Worm (Caenorhabditis elegans) whole organism, L2 larva: ENCODE data around the gene twk-34.

Source experiments
- C34F6.9 ChIP-seq: fragments of 150-350 bp; optimal IDR thresholded peaks from 2 replicates; lab custom pipeline; 2014; ENCODE audit warnings: missing biosample characterization, missing genetic modification characterization
- F13H6.1 ChIP-seq: sonication (generic microtip); optimal IDR thresholded peaks from 2 replicates; lab custom pipeline; 2016; ENCODE audit warnings: missing genetic modification characterization, missing compliant biosample characterization
- R02D3.7 ChIP-seq: fragments of 150-350 bp; optimal IDR thresholded peaks from 2 replicates; lab custom pipeline; 2014; ENCODE audit warnings: missing biosample characterization, missing genetic modification characterization
- ZK546.5 ChIP-seq: sonication (generic microtip); optimal IDR thresholded peaks from 2 replicates; lab custom pipeline; 2017; ENCODE audit warnings: missing biosample characterization, missing genetic modification characterization
- alr-1 ChIP-seq: fragments of 150-350 bp; optimal IDR thresholded peaks from 2 replicates; lab custom pipeline; 2014; ENCODE audit warnings: missing biosample characterization, missing genetic modification characterization
- aly-2 ChIP-seq: fragments of 150-350 bp; optimal IDR thresholded peaks from 2 replicates; lab custom pipeline; 2014; ENCODE audit warnings: missing biosample characterization, missing genetic modification characterization
- ama-1 ChIP-seq: fragments of 150-350 bp; optimal IDR thresholded peaks from 2 replicates; lab custom pipeline; 2018; ENCODE audit warnings: inconsistent platforms
- blmp-1 ChIP-seq: sonication (generic microtip); optimal IDR thresholded peaks from 2 replicates; lab custom pipeline; 2017; ENCODE audit warnings: missing genetic modification characterization, mild to moderate bottlenecking, missing compliant biosample characterization, antibody characterized with exemption, moderate library complexity; ENCODE audit not compliant: insufficient read depth
- ceh-16 ChIP-seq: fragments of 150-350 bp; optimal IDR thresholded peaks from 2 replicates; lab custom pipeline; 2014; ENCODE audit warnings: missing biosample characterization, missing genetic modification characterization
- ceh-82 ChIP-seq: fragments of 150-350 bp; optimal IDR thresholded peaks from 2 replicates; lab custom pipeline; 2014; ENCODE audit warnings: missing biosample characterization, missing genetic modification characterization
- crh-2 ChIP-seq: sonication (generic microtip); optimal IDR thresholded peaks from 2 replicates; lab custom pipeline; 2017; ENCODE audit warnings: missing biosample characterization, missing genetic modification characterization
- dmd-4 ChIP-seq: sonication (generic microtip); optimal IDR thresholded peaks from 2 replicates; lab custom pipeline; 2017; ENCODE audit warnings: missing biosample characterization, missing genetic modification characterization
- egl-27 ChIP-seq: sonication (generic microtip); optimal IDR thresholded peaks from 3 replicates; lab custom pipeline; 2017; ENCODE audit warnings: missing biosample characterization, missing genetic modification reagents, missing genetic modification characterization
- elt-1 ChIP-seq: fragments of 150-350 bp; optimal IDR thresholded peaks from 2 replicates; lab custom pipeline; 2014; ENCODE audit warnings: missing biosample characterization, missing genetic modification characterization
- elt-3 ChIP-seq: sonication (generic microtip); optimal IDR thresholded peaks from 2 replicates; lab custom pipeline; 2017; ENCODE audit warnings: missing biosample characterization, missing genetic modification characterization
- fos-1 ChIP-seq: fragments of 150-350 bp; optimal IDR thresholded peaks from 2 replicates; lab custom pipeline; 2014; ENCODE audit warnings: missing biosample characterization, missing genetic modification characterization
- gmeb-1 ChIP-seq: fragments of 150-350 bp; optimal IDR thresholded peaks from 2 replicates; lab custom pipeline; 2014; ENCODE audit warnings: missing biosample characterization, missing genetic modification characterization
- lin-13 ChIP-seq: fragments of 150-350 bp; optimal IDR thresholded peaks from 2 replicates; lab custom pipeline; 2014; ENCODE audit warnings: missing biosample characterization, missing genetic modification reagents, missing genetic modification characterization
- mab-5 ChIP-seq: fragments of 150-350 bp; optimal IDR thresholded peaks from 2 replicates; lab custom pipeline; 2014; ENCODE audit warnings: missing biosample characterization, missing genetic modification characterization
- mbf-1 ChIP-seq: sonication (generic microtip); optimal IDR thresholded peaks from 2 replicates; lab custom pipeline; 2017; ENCODE audit warnings: missing biosample characterization, missing genetic modification characterization
- mdl-1 ChIP-seq, 2 experiments: fragments of 150-350 bp in 1 of 2; sonication (generic microtip) in 1 of 2; optimal IDR thresholded peaks; 2 replicates each; lab custom pipeline; 2017; ENCODE audit warnings: missing biosample characterization in 2 of 2, missing genetic modification characterization in 2 of 2
- nhr-10 ChIP-seq: sonication (generic microtip); optimal IDR thresholded peaks from 2 replicates; lab custom pipeline; 2017; ENCODE audit warnings: missing biosample characterization, missing genetic modification characterization
- nhr-11 ChIP-seq: fragments of 150-350 bp; optimal IDR thresholded peaks from 2 replicates; lab custom pipeline; 2014; ENCODE audit warnings: missing biosample characterization, missing genetic modification characterization
- nhr-12 ChIP-seq: fragments of 150-350 bp; optimal IDR thresholded peaks from 2 replicates; lab custom pipeline; 2014; ENCODE audit warnings: missing biosample characterization, missing genetic modification characterization
- nhr-129 ChIP-seq: fragments of 150-350 bp; optimal IDR thresholded peaks from 2 replicates; lab custom pipeline; 2014; ENCODE audit warnings: missing biosample characterization, missing genetic modification characterization
- nhr-21 ChIP-seq: fragments of 150-350 bp; optimal IDR thresholded peaks from 2 replicates; lab custom pipeline; 2014; ENCODE audit warnings: missing biosample characterization, missing genetic modification characterization
- nhr-23 ChIP-seq: fragments of 150-350 bp; optimal IDR thresholded peaks from 2 replicates; lab custom pipeline; 2014; ENCODE audit warnings: missing biosample characterization, missing genetic modification reagents, missing genetic modification characterization
- nhr-237 ChIP-seq: fragments of 150-350 bp; optimal IDR thresholded peaks from 2 replicates; lab custom pipeline; 2014; ENCODE audit warnings: missing biosample characterization, missing genetic modification characterization
- nhr-25 ChIP-seq: fragments of 150-350 bp; sonication (generic microtip); optimal IDR thresholded peaks from 3 replicates; lab custom pipeline; 2014; ENCODE audit warnings: missing biosample characterization, missing genetic modification characterization
- nhr-6 ChIP-seq: fragments of 150-350 bp; optimal IDR thresholded peaks from 2 replicates; lab custom pipeline; 2014; ENCODE audit warnings: missing biosample characterization, missing genetic modification characterization
- nhr-77 ChIP-seq: fragments of 150-350 bp; optimal IDR thresholded peaks from 2 replicates; lab custom pipeline; 2014; ENCODE audit warnings: missing biosample characterization, missing genetic modification characterization
- peb-1 ChIP-seq: fragments of 150-350 bp; optimal IDR thresholded peaks from 2 replicates; lab custom pipeline; 2014; ENCODE audit warnings: missing biosample characterization, missing genetic modification characterization
- sem-4 ChIP-seq: fragments of 150-350 bp; optimal IDR thresholded peaks from 2 replicates; lab custom pipeline; 2014; ENCODE audit warnings: missing biosample characterization, missing genetic modification reagents, missing genetic modification characterization
- sma-3 ChIP-seq: sonication (generic microtip); optimal IDR thresholded peaks from 2 replicates; lab custom pipeline; 2016; ENCODE audit warnings: missing genetic modification reagents, missing genetic modification characterization, missing compliant biosample characterization
- sma-9 ChIP-seq, 2 experiments: fragments of 150-350 bp in 1 of 2; sonication (generic microtip) in 1 of 2; optimal IDR thresholded peaks; 2 replicates each; lab custom pipeline; 2014 to 2016; ENCODE audit warnings: missing genetic modification characterization in 2 of 2, mild to moderate bottlenecking in 1 of 2, missing biosample characterization in 1 of 2, missing compliant biosample characterization in 1 of 2, missing genetic modification reagents in 1 of 2, moderate library complexity in 1 of 2
- unc-39 ChIP-seq: fragments of 150-350 bp; optimal IDR thresholded peaks from 2 replicates; lab custom pipeline; 2014; ENCODE audit warnings: missing biosample characterization, missing genetic modification characterization
- unc-62 ChIP-seq: fragments of 150-350 bp; optimal IDR thresholded peaks from 2 replicates; lab custom pipeline; 2014; ENCODE audit warnings: missing biosample characterization, missing genetic modification reagents, missing genetic modification characterization
- zag-1 ChIP-seq: fragments of 150-350 bp; optimal IDR thresholded peaks from 2 replicates; lab custom pipeline; 2014; ENCODE audit warnings: missing biosample characterization, missing genetic modification characterization
- ztf-1 ChIP-seq: fragments of 200-800 bp; sonication (Bioruptor generic); conservative IDR thresholded peaks from 2 replicates; pipeline ENCODE4 v1.3.6; 2022; ENCODE audit warnings: missing genetic modification characterization, missing compliant biosample characterization
- ztf-11 ChIP-seq: sonication (generic microtip); optimal IDR thresholded peaks from 2 replicates; lab custom pipeline; 2017; ENCODE audit warnings: missing biosample characterization, missing genetic modification characterization
- ztf-4 ChIP-seq: fragments of 150-350 bp; optimal IDR thresholded peaks from 2 replicates; lab custom pipeline; 2014; ENCODE audit warnings: missing biosample characterization, missing genetic modification characterization

twk-34 gene

ce11 chrV:15716679-15717078 is 11.9 kb downstream of the twk-34 start, which contains the start of gene Y6E2A.4:
Y6E2A.4 (minus strand) TSS chrV:15716779.
- TF ChIP-seq ama-1 (lab: Kevin White, UChicago), result no peak
- TF ChIP-seq sma-3, result no peak
- no peak for TF ChIP-seq nhr-10 (tag; lab: Kevin White, UChicago)
- no peak for TF ChIP-seq blmp-1 (tag; lab: Kevin White, UChicago)
- TF ChIP-seq ceh-82 (tag; lab: Kevin White, UChicago), result no peak
- no peak for TF ChIP-seq unc-62
- no peak for TF ChIP-seq sem-4 (tag; lab: Kevin White, UChicago)
- TF ChIP-seq ceh-16 (tag; lab: Kevin White, UChicago), result no peak
- TF ChIP-seq nhr-25 (tag; lab: Kevin White, UChicago), result no peak

ce11 chrV:15718562-15718961 is 13.8 kb downstream of the twk-34 start, which contains the start of gene Y6E2A.5:
Y6E2A.5 (minus strand) TSS chrV:15718662.
- TF ChIP-seq alr-1 (no peak), nhr-6 (no peak), nhr-237 (tag; lab: Kevin White, UChicago) (no peak), nhr-12 (no peak), dmd-4 (tag; lab: Kevin White, UChicago) (no peak), fos-1 (tag; lab: Kevin White, UChicago) (no peak), ztf-1 (GFP tag; lab: Robert Waterston, UW) (no peak), elt-1 (no peak), blmp-1 (tag; lab: Kevin White, UChicago) (no peak), nhr-25 (tag; lab: Kevin White, UChicago) (no peak)

- TF ChIP-seq ztf-4 (no peak), peb-1 (tag; lab: Kevin White, UChicago) (no peak), C34F6.9 (tag; lab: Kevin White, UChicago) (no peak), F13H6.1 (no peak), lin-13 (GFP tag; lab: Kevin White, UChicago) (no peak), ceh-82 (tag; lab: Kevin White, UChicago) (no peak), aly-2 (tag; lab: Kevin White, UChicago) (no peak), R02D3.7 (no peak), ztf-11 (no peak), nhr-6 (no peak), nhr-21 (no peak), gmeb-1 (tag; lab: Kevin White, UChicago) (no peak), crh-2 (no peak), mdl-1 (tag; optimal IDR thresholded peaks at IDR 0.05; lab: Kevin White, UChicago) (no peak), ama-1 (lab: Kevin White, UChicago) (no peak)
Observed at ce11 chrV:15719570-15719969, 14.8 kb downstream of the twk-34 start, which contains the start of gene Y6E2A.7. Y6E2A.7 (plus strand) TSS chrV:15719870.

ce11 chrV:15721431-15721830 is 16.7 kb downstream of the twk-34 start:
- no peak for TF ChIP-seq ztf-1 (GFP tag; lab: Robert Waterston, UW)
- no peak for TF ChIP-seq nhr-23 (tag; lab: Kevin White, UChicago)
- no peak for TF ChIP-seq zag-1 (tag; lab: Kevin White, UChicago)
- no peak for TF ChIP-seq ceh-16 (tag; lab: Kevin White, UChicago)
- no peak for TF ChIP-seq elt-3
- TF ChIP-seq F13H6.1, result no peak
- no peak for TF ChIP-seq sma-9 (GFP tag; optimal IDR thresholded peaks at IDR 0.05; lab: Kevin White, UChicago)
- TF ChIP-seq sma-9 (tag; optimal IDR thresholded peaks at IDR 0.05; lab: Kevin White, UChicago), result no peak
- TF ChIP-seq aly-2 (tag; lab: Kevin White, UChicago), result no peak
- no peak for TF ChIP-seq nhr-129
- no peak for TF ChIP-seq nhr-237 (tag; lab: Kevin White, UChicago)
- no peak for TF ChIP-seq blmp-1 (tag; lab: Kevin White, UChicago)
- TF ChIP-seq nhr-77 (tag; lab: Kevin White, UChicago), result no peak
- TF ChIP-seq nhr-11, result no peak
- no peak for TF ChIP-seq ztf-4
- no peak for TF ChIP-seq ceh-82 (tag; lab: Kevin White, UChicago)
- no peak for TF ChIP-seq R02D3.7
- TF ChIP-seq sma-3, result no peak

ce11 chrV:15721888-15722287 is 17.1 kb downstream of the twk-34 start, which contains the start of gene srh-140:
srh-140 (plus strand) TSS chrV:15722188.
- no peak for TF ChIP-seq ama-1 (lab: Kevin White, UChicago)
- no peak for TF ChIP-seq sem-4 (tag; lab: Kevin White, UChicago)
- no peak for TF ChIP-seq aly-2 (tag; lab: Kevin White, UChicago)
- no peak for TF ChIP-seq C34F6.9 (tag; lab: Kevin White, UChicago)
- no peak for TF ChIP-seq mab-5 (tag; lab: Kevin White, UChicago)
- TF ChIP-seq mbf-1, result no peak
- TF ChIP-seq egl-27 (tag; lab: Kevin White, UChicago), result no peak
- no peak for TF ChIP-seq sma-3
- no peak for TF ChIP-seq unc-39 (tag; lab: Kevin White, UChicago)
- TF ChIP-seq ZK546.5 (tag; lab: Kevin White, UChicago), result no peak
- no peak for TF ChIP-seq mdl-1 (tag; optimal IDR thresholded peaks at IDR 0.05; lab: Kevin White, UChicago)
- TF ChIP-seq, all 48 proteins: peak for 0
